Fruit fly (Drosophila melanogaster) whole organism, embryonic: ENCODE data around the gene CG6163.
A peak's percentile ranks its signal among the peaks of the same experiment; 100 is the strongest.

Experiments
- Adf1 ChIP-seq: fragments of 200-800 bp; sonication (Bioruptor generic); IDR thresholded peaks from 2 replicates; pipeline ENCODE4 v1.3.6; 2022; ENCODE audit warnings: missing biosample characterization, missing genetic modification characterization
- Atf6 ChIP-seq: fragments of 200-800 bp; sonication (Bioruptor generic); IDR thresholded peaks from 2 replicates; pipeline ENCODE4 v1.3.6; 2022; ENCODE audit warnings: missing biosample characterization, missing genetic modification characterization
- Bgb ChIP-seq: fragments of 200-800 bp; sonication (Bioruptor generic); IDR thresholded peaks from 2 replicates; pipeline ENCODE4 v1.3.6; 2022; ENCODE audit warnings: missing biosample characterization, missing genetic modification characterization; ENCODE audit not compliant: partially characterized antibody
- CG10543 ChIP-seq: fragments of 200-800 bp; sonication (Bioruptor generic); optimal IDR thresholded peaks from 3 replicates; lab custom pipeline; 2017; ENCODE audit warnings: missing biosample characterization, mild to moderate bottlenecking, missing genetic modification characterization, moderate library complexity
- CG10959 ChIP-seq: fragments of 200-800 bp; sonication (Bioruptor generic); IDR thresholded peaks from 2 replicates; pipeline ENCODE4 v1.3.6; 2022; ENCODE audit warnings: missing biosample characterization, missing genetic modification characterization
- CG11085 ChIP-seq: fragments of 200-800 bp; sonication (Bioruptor generic); IDR thresholded peaks from 2 replicates; pipeline ENCODE4 v1.3.6; 2022; ENCODE audit warnings: missing biosample characterization, missing genetic modification characterization
- CG11093 ChIP-seq: fragments of 200-800 bp; sonication (Bioruptor generic); IDR thresholded peaks from 3 replicates; pipeline ENCODE4 v1.3.6; 2022; ENCODE audit warnings: missing biosample characterization, missing genetic modification characterization
- CG11695 ChIP-seq: fragments of 200-800 bp; sonication (Bioruptor generic); IDR thresholded peaks from 3 replicates; pipeline ENCODE4 v1.3.6; 2022; ENCODE audit warnings: missing biosample characterization, missing genetic modification characterization
- CG12155 ChIP-seq: fragments of 200-800 bp; sonication (Bioruptor generic); optimal IDR thresholded peaks from 3 replicates; lab custom pipeline; 2016; ENCODE audit warnings: missing biosample characterization, missing genetic modification characterization
- CG12391 ChIP-seq: fragments of 200-800 bp; sonication (Bioruptor generic); optimal IDR thresholded peaks from 3 replicates; lab custom pipeline; 2018; ENCODE audit warnings: missing biosample characterization, mild to moderate bottlenecking, missing genetic modification characterization, moderate library complexity
- CG12659 ChIP-seq: fragments of 200-800 bp; sonication (Bioruptor generic); optimal IDR thresholded peaks from 3 replicates; lab custom pipeline; 2017; ENCODE audit warnings: mild to moderate bottlenecking, missing biosample characterization, missing genetic modification reagents, missing genetic modification characterization
- CG15269 ChIP-seq: fragments of 200-800 bp; sonication (Bioruptor generic); optimal IDR thresholded peaks from 2 replicates; lab custom pipeline; 2018; ENCODE audit warnings: missing biosample characterization, mild to moderate bottlenecking, missing genetic modification characterization, moderate library complexity
- CG15696 ChIP-seq: fragments of 200-800 bp; sonication (Bioruptor generic); optimal IDR thresholded peaks from 2 replicates; lab custom pipeline; 2019; ENCODE audit warnings: missing biosample characterization, mild to moderate bottlenecking, missing genetic modification characterization, moderate library complexity
- CG16863 ChIP-seq: fragments of 200-800 bp; sonication (Bioruptor generic); optimal IDR thresholded peaks from 3 replicates; lab custom pipeline; 2016; ENCODE audit warnings: missing biosample characterization, missing genetic modification characterization
- CG17328 ChIP-seq: fragments of 200-800 bp; sonication (Bioruptor generic); IDR thresholded peaks from 2 replicates; pipeline ENCODE4 v1.3.6; 2022; ENCODE audit warnings: missing biosample characterization, missing genetic modification characterization
- CG17912 ChIP-seq: fragments of 200-800 bp; sonication (Bioruptor generic); optimal IDR thresholded peaks from 2 replicates; lab custom pipeline; 2018; ENCODE audit warnings: missing biosample characterization, mild to moderate bottlenecking, missing genetic modification characterization
- CG18476 ChIP-seq: fragments of 200-800 bp; sonication (Bioruptor generic); optimal IDR thresholded peaks from 2 replicates; lab custom pipeline; 2016; ENCODE audit warnings: missing biosample characterization, mild to moderate bottlenecking, missing genetic modification characterization
- CG2199 ChIP-seq: fragments of 200-800 bp; sonication (Bioruptor generic); IDR thresholded peaks from 3 replicates; pipeline ENCODE4 v1.3.6; 2022; ENCODE audit warnings: missing biosample characterization, missing genetic modification characterization
- CG31224 ChIP-seq: fragments of 200-800 bp; sonication (Bioruptor generic); IDR thresholded peaks from 2 replicates; pipeline ENCODE4 v1.3.6; 2022; ENCODE audit warnings: missing biosample characterization, missing genetic modification characterization
- CG4820 ChIP-seq: fragments of 200-800 bp; sonication (Bioruptor generic); optimal IDR thresholded peaks from 3 replicates; lab custom pipeline; 2016; ENCODE audit warnings: missing biosample characterization, missing genetic modification characterization
- CG8478 ChIP-seq: fragments of >200 bp; optimal IDR thresholded peaks from 2 replicates; lab custom pipeline; 2018
- CkIIα-i1 ChIP-seq: fragments of 200-800 bp; sonication (Bioruptor generic); IDR thresholded peaks from 2 replicates; pipeline ENCODE4 v1.3.6; 2022; ENCODE audit warnings: missing biosample characterization, missing genetic modification characterization
- Drgx ChIP-seq: fragments of 200-800 bp; sonication (Bioruptor generic); IDR thresholded peaks from 2 replicates; pipeline ENCODE4 v1.3.6; 2022; ENCODE audit warnings: missing biosample characterization, missing genetic modification characterization
- Ets97D ChIP-seq: fragments of 200-800 bp; sonication (Bioruptor generic); optimal IDR thresholded peaks from 3 replicates; lab custom pipeline; 2016; ENCODE audit warnings: missing biosample characterization, missing genetic modification characterization
- HLH4C ChIP-seq: fragments of 200-800 bp; sonication (Bioruptor generic); IDR thresholded peaks from 3 replicates; pipeline ENCODE4 v1.3.6; 2022; ENCODE audit warnings: missing biosample characterization, missing genetic modification characterization; ENCODE audit not compliant: partially characterized antibody
- Hr51 ChIP-seq, 2 experiments: fragments of 200-800 bp; sonication (Bioruptor generic); optimal IDR thresholded peaks; 2 replicates in 1 of 2; 3 replicates in 1 of 2; lab custom pipeline; 2016 to 2018; ENCODE audit warnings: missing biosample characterization in 2 of 2, missing genetic modification characterization in 2 of 2, mild to moderate bottlenecking in 1 of 2, moderate library complexity in 1 of 2
- Rx ChIP-seq: fragments of 200-800 bp; sonication (Bioruptor generic); IDR thresholded peaks from 2 replicates; pipeline ENCODE4 v1.3.6; 2022; ENCODE audit warnings: missing biosample characterization, missing genetic modification characterization
- Tbp ChIP-seq: fragments of >200 bp; optimal IDR thresholded peaks from 2 replicates; lab custom pipeline; 2018; ENCODE audit warnings: missing biosample characterization, missing genetic modification characterization
- Usf ChIP-seq: fragments of 200-800 bp; sonication (Bioruptor generic); optimal IDR thresholded peaks from 2 replicates; lab custom pipeline; 2017; ENCODE audit warnings: missing genotype, missing biosample characterization, missing genetic modification characterization
- ab ChIP-seq: fragments of 200-800 bp; sonication (Bioruptor generic); optimal IDR thresholded peaks from 2 replicates; lab custom pipeline; 2016; ENCODE audit warnings: missing biosample characterization, missing genetic modification characterization
- ac ChIP-seq: fragments of 200-800 bp; sonication (Bioruptor generic); optimal IDR thresholded peaks from 3 replicates; lab custom pipeline; 2017; ENCODE audit warnings: missing biosample characterization, mild to moderate bottlenecking, missing genetic modification characterization
- bab2 ChIP-seq: fragments of 200-800 bp; sonication (Bioruptor generic); optimal IDR thresholded peaks from 2 replicates; lab custom pipeline; 2016; ENCODE audit warnings: missing biosample characterization, missing genetic modification characterization
- ems ChIP-seq: fragments of 200-800 bp; sonication (Bioruptor generic); optimal IDR thresholded peaks from 3 replicates; lab custom pipeline; 2016; ENCODE audit warnings: missing biosample characterization, missing genetic modification characterization
- fru ChIP-seq: fragments of >200 bp; optimal IDR thresholded peaks from 2 replicates; lab custom pipeline; 2017
- hkb ChIP-seq, 2 experiments: fragments of 200-800 bp in 1 of 2; fragments of >200 bp in 1 of 2; sonication (Bioruptor generic) in 1 of 2; IDR thresholded peaks in 1 of 2; optimal IDR thresholded peaks in 1 of 2; 2 replicates each; pipeline versions ENCODE4 v1.3.6 to Lab custom; 2017 to 2022; ENCODE audit warnings: missing biosample characterization in 1 of 2, missing genetic modification characterization in 1 of 2
- kah ChIP-seq: fragments of 200-800 bp; sonication (Bioruptor generic); optimal IDR thresholded peaks from 2 replicates; lab custom pipeline; 2018; ENCODE audit warnings: missing biosample characterization, mild to moderate bottlenecking, missing genetic modification characterization
- lab ChIP-seq: fragments of 200-800 bp; sonication (Bioruptor generic); optimal IDR thresholded peaks from 3 replicates; lab custom pipeline; 2017; ENCODE audit warnings: missing biosample characterization, missing genetic modification characterization, mild to moderate bottlenecking, moderate library complexity, missing genetic modification reagents
- nmo ChIP-seq: fragments of 200-800 bp; sonication (Bioruptor generic); optimal IDR thresholded peaks from 2 replicates; lab custom pipeline; 2018; ENCODE audit warnings: missing biosample characterization, mild to moderate bottlenecking, missing genetic modification characterization, moderate library complexity
- onecut ChIP-seq: fragments of 200-800 bp; sonication (Bioruptor generic); IDR thresholded peaks from 2 replicates; pipeline ENCODE4 v1.3.6; 2022; ENCODE audit warnings: missing biosample characterization, missing genetic modification characterization
- pan ChIP-seq, 4 experiments: fragments of >200 bp in 3 of 4; fragments of 200-800 bp in 1 of 4; sonication (Bioruptor generic) in 1 of 4; optimal IDR thresholded peaks in 3 of 4; IDR thresholded peaks in 1 of 4; 2 replicates each; pipeline versions ENCODE4 v1.3.6 to Lab custom; 2017 to 2022; ENCODE audit warnings: missing biosample characterization in 2 of 4, missing genetic modification characterization in 2 of 4, mixed read lengths in 1 of 4
- pho ChIP-seq: fragments of 200-800 bp; sonication (Bioruptor generic); optimal IDR thresholded peaks from 2 replicates; lab custom pipeline; 2016; ENCODE audit warnings: missing biosample characterization, missing genetic modification characterization
- pita ChIP-seq: fragments of 200-800 bp; sonication (Bioruptor generic); optimal IDR thresholded peaks from 2 replicates; lab custom pipeline; 2017; ENCODE audit warnings: missing biosample characterization, mild to moderate bottlenecking, missing genetic modification characterization
- pnt ChIP-seq: fragments of 200-800 bp; sonication (Bioruptor generic); optimal IDR thresholded peaks from 3 replicates; lab custom pipeline; 2016; ENCODE audit warnings: missing biosample characterization, missing genetic modification characterization
- pzg ChIP-seq: fragments of 200-800 bp; sonication (Bioruptor generic); optimal IDR thresholded peaks from 3 replicates; lab custom pipeline; 2018; ENCODE audit warnings: missing biosample characterization, mild to moderate bottlenecking, missing genetic modification characterization, moderate library complexity
- ssp ChIP-seq: fragments of 200-800 bp; sonication (Bioruptor generic); IDR thresholded peaks from 2 replicates; pipeline ENCODE4 v1.3.6; 2022; ENCODE audit warnings: missing biosample characterization, missing genetic modification characterization
- tin ChIP-seq: fragments of 200-800 bp; sonication (Bioruptor generic); optimal IDR thresholded peaks from 3 replicates; lab custom pipeline; 2016; ENCODE audit warnings: missing biosample characterization, missing genetic modification characterization
- tll ChIP-seq, 2 experiments: fragments of 200-800 bp in 1 of 2; fragments of >200 bp in 1 of 2; sonication (Bioruptor generic) in 1 of 2; optimal IDR thresholded peaks; 2 replicates each; lab custom pipeline; 2017 to 2019; ENCODE audit warnings: missing biosample characterization in 2 of 2, missing genetic modification characterization in 2 of 2, mild to moderate bottlenecking in 1 of 2, moderate library complexity in 1 of 2
- usp ChIP-seq: fragments of >200 bp; optimal IDR thresholded peaks from 2 replicates; lab custom pipeline; 2017; ENCODE audit warnings: missing biosample characterization, missing genetic modification characterization
- vfl ChIP-seq: fragments of 200-800 bp; sonication (Bioruptor generic); optimal IDR thresholded peaks from 2 replicates; lab custom pipeline; 2016; ENCODE audit warnings: missing biosample characterization, missing genetic modification characterization
- vnd ChIP-seq: fragments of 200-800 bp; sonication (Bioruptor generic); IDR thresholded peaks from 3 replicates; pipeline ENCODE4 v1.3.6; 2022; ENCODE audit warnings: missing biosample characterization, missing genetic modification characterization; ENCODE audit not compliant: partially characterized antibody

CG6163 gene

dm6 chr3L:11403542-11403941, 38.9 kb upstream of the CG6163 start (continued):
- TF ChIP-seq hkb (optimal IDR thresholded peaks at IDR 0.05; lab: Kevin White, UChicago) (no peak), hkb (GFP tag; IDR thresholded peaks at IDR 0.05; lab: Robert Waterston, UW) (peak; percentile 60), Usf (GFP tag; lab: Kevin White, UChicago) (no peak), Atf6 (GFP tag; lab: Robert Waterston, UW) (peak; percentile 54; the same call in 1 of the 2 replicates), CG17328 (GFP tag; lab: Robert Waterston, UW) (peak; percentile 66; the same call in 1 of the 2 replicates), pita (GFP tag; lab: Kevin White, UChicago) (no peak), CG16863 (GFP tag; lab: Kevin White, UChicago) (peak; percentile 55), CG8478 (lab: Kevin White, UChicago) (no peak), CG12155 (GFP tag; lab: Kevin White, UChicago) (peak; percentile 39), CG15269 (tag; lab: Kevin White, UChicago) (peak; percentile 32), CG15696 (tag; lab: Kevin White, UChicago) (no peak), CG12659 (GFP tag; lab: Kevin White, UChicago) (peak; percentile 20), CG11093 (GFP tag; lab: Robert Waterston, UW) (peak; percentile 57; the same call in 1 of the 3 replicates), fru (lab: Kevin White, UChicago) (no peak), HLH4C (no peak), vfl (GFP tag; lab: Kevin White, UChicago) (peak; percentile 9), lab (GFP tag; lab: Kevin White, UChicago) (peak; percentile 67), Hr51 (GFP tag; optimal IDR thresholded peaks at IDR 0.05; lab: Kevin White, UChicago) (peak; percentile 8 to 54), Rx (GFP tag; lab: Robert Waterston, UW) (peak; percentile 51; the same call in 1 of the 2 replicates), CG4820 (peak; percentile 51), pzg (GFP tag; lab: Kevin White, UChicago) (no peak), vnd (GFP tag; lab: Robert Waterston, UW) (no peak), CG17912 (no peak), CG10543 (GFP tag; lab: Kevin White, UChicago) (no peak), CG18476 (peak; percentile 50), Ets97D (GFP tag; lab: Kevin White, UChicago) (no peak), usp (GFP tag; lab: Kevin White, UChicago) (no peak), ac (GFP tag; lab: Kevin White, UChicago) (no peak), pho (GFP tag; lab: Kevin White, UChicago) (no peak), ab (GFP tag; lab: Kevin White, UChicago) (no peak), tin (peak; percentile 36), CG2199 (GFP tag; lab: Robert Waterston, UW) (no peak), CG11695 (peak; percentile 74), Drgx (no peak), Tbp (GFP tag; lab: Kevin White, UChicago) (no peak), tll (GFP tag; optimal IDR thresholded peaks at IDR 0.05; lab: Kevin White, UChicago) (no peak), CkIIα-i1 (GFP tag; lab: Robert Waterston, UW) (no peak), bab2 (peak; percentile 66), CG10959 (GFP tag; lab: Robert Waterston, UW) (peak; percentile 61), ems (GFP tag; lab: Kevin White, UChicago) (peak; percentile 45), kah (GFP tag; lab: Kevin White, UChicago) (no peak), CG11085 (no peak; the same call in 1 of the 2 replicates), ssp (GFP tag; lab: Robert Waterston, UW) (peak; percentile 43; the same call in 1 of the 2 replicates), Adf1 (no peak), pan (optimal IDR thresholded peaks at IDR 0.05; lab: Kevin White, UChicago) (no peak), pan (GFP tag; optimal IDR thresholded peaks at IDR 0.05 in 1 of 2, IDR thresholded peaks at IDR 0.05 in 1 of 2) (peak in 1 of 2 experiments; percentile 78), Bgb (GFP tag; lab: Robert Waterston, UW) (no peak), nmo (peak; percentile 60), onecut (GFP tag; lab: Robert Waterston, UW) (peak; percentile 9; the same call in 1 of the 2 replicates), CG31224 (GFP tag; lab: Robert Waterston, UW) (peak; percentile 38; the same call in 1 of the 2 replicates), pnt (peak; percentile 67), CG12391 (tag; lab: Kevin White, UChicago) (peak; percentile 51)
